Worm (Caenorhabditis elegans) whole organism, L1 larva: ENCODE results near the gene srw-77.

Source experiments
- ces-1 ChIP-seq: fragments of 150-350 bp; optimal IDR thresholded peaks from 2 replicates; lab custom pipeline; 2014; ENCODE audit warnings: missing biosample characterization, missing genetic modification reagents, missing genetic modification characterization
- jun-1 ChIP-seq: fragments of 150-350 bp; optimal IDR thresholded peaks from 2 replicates; lab custom pipeline; 2014; ENCODE audit warnings: missing biosample characterization, missing genetic modification reagents, missing genetic modification characterization
- nhr-28 ChIP-seq: fragments of 150-350 bp; optimal IDR thresholded peaks from 2 replicates; lab custom pipeline; 2014; ENCODE audit warnings: missing biosample characterization, missing genetic modification characterization
- unc-130 ChIP-seq: fragments of 150-350 bp; optimal IDR thresholded peaks from 2 replicates; lab custom pipeline; 2017; ENCODE audit warnings: missing biosample characterization, missing genetic modification characterization, inconsistent platforms

DNA sequence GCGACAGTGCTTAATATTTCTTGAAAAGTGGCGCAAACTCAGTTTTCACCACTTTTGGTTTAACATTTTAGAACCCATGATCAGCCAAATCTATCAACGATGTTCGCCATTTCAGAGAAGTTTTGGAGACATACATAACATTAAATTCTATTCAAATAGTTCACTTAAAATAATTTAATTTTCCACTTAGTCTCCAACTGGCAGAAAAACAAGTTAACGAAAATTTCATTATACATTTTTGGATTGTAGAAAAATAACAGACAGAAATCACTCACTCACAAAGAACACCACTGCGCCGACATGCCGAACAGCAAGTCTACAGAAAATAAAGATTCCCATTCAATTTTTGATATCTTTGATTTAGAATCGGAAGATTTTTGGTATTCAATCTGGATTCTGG lies 36.5 kb upstream of the srw-77 start, which contains the start of gene srw-44:
- TF ChIP-seq nhr-28 (tag; lab: Kevin White, UChicago) (no peak), ces-1 (GFP tag; lab: Kevin White, UChicago) (no peak), jun-1 (tag; lab: Kevin White, UChicago) (no peak), unc-130 (tag; lab: Kevin White, UChicago) (no peak)
